Fruit fly (Drosophila melanogaster) whole organism, wandering third instar larva: Measurements from ENCODE around the gene CG14717.

Experiments used
- Abd-B ChIP-seq: fragments of >200 bp; optimal IDR thresholded peaks from 2 replicates; lab custom pipeline; 2017; ENCODE audit warnings: missing biosample characterization, missing genetic modification characterization
- CG32264 ChIP-seq: fragments of 200-800 bp; sonication (Bioruptor generic); optimal IDR thresholded peaks from 2 replicates; lab custom pipeline; 2016; ENCODE audit warnings: missing biosample characterization, missing genetic modification characterization
- CG9705 ChIP-seq: fragments of 200-800 bp; sonication (Bioruptor generic); optimal IDR thresholded peaks from 2 replicates; lab custom pipeline; 2018; ENCODE audit warnings: missing biosample characterization, mild to moderate bottlenecking, missing genetic modification characterization
- CrebA ChIP-seq: fragments of 200-800 bp; sonication (Bioruptor generic); optimal IDR thresholded peaks from 2 replicates; lab custom pipeline; 2016; ENCODE audit warnings: missing biosample characterization, mild to moderate bottlenecking, missing genetic modification characterization, borderline replicate concordance
- Dfd ChIP-seq: fragments of >200 bp; optimal IDR thresholded peaks from 2 replicates; lab custom pipeline; 2017; ENCODE audit warnings: missing biosample characterization, missing genetic modification characterization
- Dif ChIP-seq: fragments of 200-275, 200-300 bp; sonication (Bioruptor generic); optimal IDR thresholded peaks from 2 replicates; lab custom pipeline; 2018; ENCODE audit warnings: missing biosample characterization, missing genetic modification characterization; ENCODE audit not compliant: partially characterized antibody
- GATAd ChIP-seq: sonication (Bioruptor generic); optimal IDR thresholded peaks from 2 replicates; lab custom pipeline; 2016; ENCODE audit warnings: missing biosample characterization, missing genetic modification characterization
- HLH106 ChIP-seq: fragments of 200-800 bp; optimal IDR thresholded peaks from 3 replicates; lab custom pipeline; 2019; ENCODE audit warnings: missing biosample characterization, mild to moderate bottlenecking, missing genetic modification characterization, moderate library complexity
- Hnf4 ChIP-seq: fragments of 200-800 bp; sonication (Bioruptor generic); optimal IDR thresholded peaks from 2 replicates; lab custom pipeline; 2016; ENCODE audit warnings: missing biosample characterization, mild to moderate bottlenecking, missing genetic modification characterization
- Hr78 ChIP-seq: fragments of >200 bp; optimal IDR thresholded peaks from 2 replicates; lab custom pipeline; 2017; ENCODE audit warnings: missing biosample characterization, missing genetic modification characterization
- Hr83 ChIP-seq: fragments of 200-300 bp; sonication (Bioruptor generic); optimal IDR thresholded peaks from 2 replicates; lab custom pipeline; 2016; ENCODE audit warnings: missing biosample characterization, mild to moderate bottlenecking, missing genetic modification characterization, moderate library complexity; ENCODE audit not compliant: poor library complexity, severe bottlenecking
- Jra ChIP-seq: sonication (Bioruptor generic); optimal IDR thresholded peaks from 2 replicates; lab custom pipeline; 2016; ENCODE audit warnings: missing biosample characterization, missing genetic modification characterization
- Mio ChIP-seq: sonication (Bioruptor generic); optimal IDR thresholded peaks from 2 replicates; lab custom pipeline; 2016; ENCODE audit warnings: missing biosample characterization, missing genetic modification characterization
- Myc ChIP-seq: fragments of >200 bp; optimal IDR thresholded peaks from 2 replicates; lab custom pipeline; 2017
- N ChIP-seq: fragments of >200 bp; optimal IDR thresholded peaks from 2 replicates; lab custom pipeline; 2018; ENCODE audit warnings: missing biosample characterization, missing external identifiers, missing genetic modification characterization
- OdsH ChIP-seq: fragments of 200-800 bp; sonication (Bioruptor generic); optimal IDR thresholded peaks from 2 replicates; lab custom pipeline; 2016; ENCODE audit warnings: missing biosample characterization, mild to moderate bottlenecking, missing genetic modification characterization
- Rel ChIP-seq, 2 experiments: fragments of 200-800 bp; sonication (Bioruptor generic) in 1 of 2; optimal IDR thresholded peaks; 2 replicates in 1 of 2; 3 replicates in 1 of 2; lab custom pipeline; 2016 to 2019; ENCODE audit warnings: mild to moderate bottlenecking in 2 of 2, missing biosample characterization in 2 of 2, missing genetic modification characterization in 2 of 2, moderate library complexity in 1 of 2
- Sp1 ChIP-seq: fragments of 200-800 bp; sonication (Bioruptor generic); optimal IDR thresholded peaks from 3 replicates; lab custom pipeline; 2019; ENCODE audit warnings: missing biosample characterization, mild to moderate bottlenecking, missing genetic modification characterization, moderate library complexity
- Vsx2 ChIP-seq: fragments of 200-300, 225-300 bp; sonication (Bioruptor generic); optimal IDR thresholded peaks from 2 replicates; lab custom pipeline; 2018; ENCODE audit warnings: missing biosample characterization, missing genetic modification characterization; ENCODE audit not compliant: partially characterized antibody
- br ChIP-seq: fragments of 200-800 bp; sonication (Bioruptor generic); optimal IDR thresholded peaks from 2 replicates; lab custom pipeline; 2016; ENCODE audit warnings: missing biosample characterization, missing genetic modification characterization
- brk ChIP-seq: fragments of 200-800 bp; sonication (Bioruptor generic); optimal IDR thresholded peaks from 2 replicates; lab custom pipeline; 2016; ENCODE audit warnings: missing biosample characterization, mild to moderate bottlenecking, missing genetic modification characterization
- dl ChIP-seq, 2 experiments: fragments of 175-275, 200-275 bp in 1 of 2; fragments of 200-275 bp in 1 of 2; sonication (Bioruptor generic); optimal IDR thresholded peaks; lab custom pipeline; 2018; ENCODE audit warnings: mild to moderate bottlenecking in 2 of 2, missing biosample characterization in 2 of 2, missing genetic modification characterization in 2 of 2, moderate library complexity in 2 of 2; ENCODE audit not compliant: partially characterized antibody in 2 of 2, insufficient read depth in 1 of 2
- dmrt93B ChIP-seq: fragments of 200-800 bp; sonication (Bioruptor generic); optimal IDR thresholded peaks from 2 replicates; lab custom pipeline; 2018; ENCODE audit warnings: missing biosample characterization, mild to moderate bottlenecking, missing genetic modification characterization
- dsf ChIP-seq: sonication (Bioruptor generic); optimal IDR thresholded peaks from 2 replicates; lab custom pipeline; 2016; ENCODE audit warnings: missing biosample characterization, missing genetic modification characterization, borderline replicate concordance
- ey ChIP-seq: fragments of 200-800 bp; sonication (Bioruptor generic); optimal IDR thresholded peaks from 2 replicates; lab custom pipeline; 2016; ENCODE audit warnings: missing biosample characterization, missing genetic modification characterization
- foxo ChIP-seq, 2 experiments: fragments of 200-800 bp; sonication (Bioruptor generic); optimal IDR thresholded peaks; 2 replicates in 1 of 2; 3 replicates in 1 of 2; lab custom pipeline; 2016 to 2017; ENCODE audit warnings: missing biosample characterization in 2 of 2, missing genetic modification characterization in 2 of 2
- fru ChIP-seq: fragments of 200-800 bp; sonication (Bioruptor generic); optimal IDR thresholded peaks from 3 replicates; lab custom pipeline; 2016; ENCODE audit warnings: missing biosample characterization, mild to moderate bottlenecking, missing genetic modification characterization
- h ChIP-seq: fragments of 200-800 bp; sonication (Bioruptor generic); optimal IDR thresholded peaks from 3 replicates; lab custom pipeline; 2016; ENCODE audit warnings: missing biosample characterization, mild to moderate bottlenecking, missing genetic modification characterization
- jim ChIP-seq: fragments of 175-275, 200-325 bp; sonication (Bioruptor generic); optimal IDR thresholded peaks from 2 replicates; lab custom pipeline; 2016; ENCODE audit warnings: missing biosample characterization, mild to moderate bottlenecking, missing genetic modification characterization
- lola ChIP-seq: fragments of >200 bp; optimal IDR thresholded peaks from 2 replicates; lab custom pipeline; 2017; ENCODE audit warnings: missing biosample characterization, missing genetic modification characterization
- pan ChIP-seq: fragments of >200 bp; optimal IDR thresholded peaks from 2 replicates; lab custom pipeline; 2017
- psq ChIP-seq: fragments of 200-800 bp; sonication (Bioruptor generic); optimal IDR thresholded peaks from 3 replicates; lab custom pipeline; 2017; ENCODE audit warnings: missing biosample characterization, mild to moderate bottlenecking, missing genetic modification characterization, moderate library complexity
- rgr ChIP-seq: fragments of 200-800 bp; sonication (Bioruptor generic); optimal IDR thresholded peaks from 3 replicates; lab custom pipeline; 2016; ENCODE audit warnings: missing biosample characterization, mild to moderate bottlenecking, missing genetic modification characterization
- sage ChIP-seq: fragments of 200-800 bp; sonication (Bioruptor generic); optimal IDR thresholded peaks from 2 replicates; lab custom pipeline; 2016; ENCODE audit warnings: missing biosample characterization, mild to moderate bottlenecking, missing genetic modification characterization
- sv ChIP-seq: fragments of 200-800 bp; sonication (Bioruptor generic); optimal IDR thresholded peaks from 3 replicates; lab custom pipeline; 2016; ENCODE audit warnings: missing biosample characterization, missing genetic modification characterization
- tai ChIP-seq: sonication (Bioruptor generic); optimal IDR thresholded peaks from 2 replicates; lab custom pipeline; 2016; ENCODE audit warnings: missing biosample characterization, missing genetic modification characterization
- woc ChIP-seq: sonication (Bioruptor generic); optimal IDR thresholded peaks from 2 replicates; lab custom pipeline; 2016; ENCODE audit warnings: missing biosample characterization, mild to moderate bottlenecking, missing genetic modification characterization

CG14717 gene

dm6 chr3R:11696209-11696608 lies at the start of gene CG14717:
TSS of gene CG14717 (plus strand) at chr3R:11696509.
- TF ChIP-seq Abd-B (GFP tag; lab: Kevin White, UChicago), result no peak
- TF ChIP-seq HLH106 (tag; lab: Kevin White, UChicago), result no peak
- no peak for TF ChIP-seq ey (GFP tag; lab: Kevin White, UChicago)
- TF ChIP-seq Hnf4 (GFP tag; lab: Kevin White, UChicago), result no peak
- TF ChIP-seq jim (GFP tag; lab: Kevin White, UChicago), result no peak
- TF ChIP-seq CG9705, result no peak
- no peak for TF ChIP-seq Vsx2 (GFP tag; lab: Kevin White, UChicago)
- no peak for TF ChIP-seq tai
- no peak for TF ChIP-seq brk (GFP tag; lab: Kevin White, UChicago)
- no peak for TF ChIP-seq GATAd (GFP tag; lab: Kevin White, UChicago)
- TF ChIP-seq N (GFP tag; lab: Kevin White, UChicago), result no peak
- TF ChIP-seq Sp1, result no peak
- TF ChIP-seq rgr (GFP tag; lab: Kevin White, UChicago), result no peak
- no peak for TF ChIP-seq dsf (GFP tag; lab: Kevin White, UChicago)
- TF ChIP-seq Myc, result no peak
- TF ChIP-seq psq (GFP tag; lab: Kevin White, UChicago), result no peak
- TF ChIP-seq Dif (GFP tag; lab: Kevin White, UChicago), result no peak
- no peak for TF ChIP-seq br (GFP tag; lab: Kevin White, UChicago)

dm6 chr3R:11646826-11647225 lies 49.5 kb upstream of the CG14717 start:
- TF ChIP-seq HLH106 (tag; lab: Kevin White, UChicago) (no peak), dl (GFP tag; optimal IDR thresholded peaks at IDR 0.05; lab: Kevin White, UChicago; ENCODE audit: insufficient read depth in 1 of 2, partially characterized antibody in 2 of 2) (peak in 1 of 2 experiments; percentile 8)

dm6 chr3R:11648356-11649355 lies 47.7 kb upstream of the CG14717 start:
- TF ChIP-seq h (GFP tag; lab: Kevin White, UChicago) (no peak), sage (GFP tag; lab: Kevin White, UChicago) (peak; percentile 13), Myc (no peak), tai (peak; percentile 22), jim (GFP tag; lab: Kevin White, UChicago) (no peak)

dm6 chr3R:11649449-11649848 lies 46.9 kb upstream of the CG14717 start:
- peak; percentile 79 for TF ChIP-seq Sp1
- TF ChIP-seq sv, result peak; percentile 98
- TF ChIP-seq h (GFP tag; lab: Kevin White, UChicago), result peak; percentile 88
- peak; percentile 88 for TF ChIP-seq tai
- no peak for TF ChIP-seq Vsx2 (GFP tag; lab: Kevin White, UChicago)
- no peak for TF ChIP-seq Abd-B (GFP tag; lab: Kevin White, UChicago)
- peak; percentile 71 for TF ChIP-seq psq (GFP tag; lab: Kevin White, UChicago)
- no peak for TF ChIP-seq jim (GFP tag; lab: Kevin White, UChicago)
- TF ChIP-seq pan (lab: Kevin White, UChicago), result no peak
- peak; percentile 58 for TF ChIP-seq Rel (GFP tag; optimal IDR thresholded peaks at IDR 0.05; lab: Kevin White, UChicago)
- TF ChIP-seq Rel (tag; optimal IDR thresholded peaks at IDR 0.05; lab: Kevin White, UChicago), result no peak
- TF ChIP-seq dmrt93B (GFP tag; lab: Kevin White, UChicago), result peak; percentile 73
- TF ChIP-seq ey (GFP tag; lab: Kevin White, UChicago), result peak; percentile 88
- peak; percentile 79 for TF ChIP-seq fru (GFP tag; lab: Kevin White, UChicago)
- TF ChIP-seq woc (GFP tag; lab: Kevin White, UChicago), result peak; percentile 62
- no peak for TF ChIP-seq Mio (GFP tag; lab: Kevin White, UChicago)
- peak; percentile 31 for TF ChIP-seq dsf (GFP tag; lab: Kevin White, UChicago)
- TF ChIP-seq rgr (GFP tag; lab: Kevin White, UChicago), result peak; percentile 88
- peak; percentile 87 for TF ChIP-seq OdsH
- TF ChIP-seq Jra, result peak; percentile 74
- peak; percentile 55 for TF ChIP-seq brk (GFP tag; lab: Kevin White, UChicago)
- no peak for TF ChIP-seq Myc
- no peak for TF ChIP-seq lola (GFP tag; lab: Kevin White, UChicago)
- no peak for TF ChIP-seq N (GFP tag; lab: Kevin White, UChicago)
- TF ChIP-seq Dif (GFP tag; lab: Kevin White, UChicago), result no peak
- TF ChIP-seq Hr83 (GFP tag; lab: Kevin White, UChicago), result peak; percentile 65
- TF ChIP-seq sage (GFP tag; lab: Kevin White, UChicago), result peak; percentile 52
- peak; percentile 15 for TF ChIP-seq GATAd (GFP tag; lab: Kevin White, UChicago)
- TF ChIP-seq Hr78 (GFP tag; lab: Kevin White, UChicago), result no peak
- peak; percentile 63 for TF ChIP-seq CG9705
- peak; percentile 56 to 90 for TF ChIP-seq foxo (GFP tag; optimal IDR thresholded peaks at IDR 0.05; lab: Kevin White, UChicago)
- TF ChIP-seq HLH106 (tag; lab: Kevin White, UChicago), result peak; percentile 86
- TF ChIP-seq dl (GFP tag; optimal IDR thresholded peaks at IDR 0.05; lab: Kevin White, UChicago; ENCODE audit: insufficient read depth in 1 of 2, partially characterized antibody in 2 of 2), result no peak
- TF ChIP-seq br (GFP tag; lab: Kevin White, UChicago), result peak; percentile 88
- TF ChIP-seq CG32264 (GFP tag; lab: Kevin White, UChicago), result peak; percentile 29
- TF ChIP-seq CrebA, result no peak
- no peak for TF ChIP-seq Dfd (GFP tag; lab: Kevin White, UChicago)
- peak; percentile 90 for TF ChIP-seq Hnf4 (GFP tag; lab: Kevin White, UChicago)
